Worm (Caenorhabditis elegans) whole organism, mixed stage, embryonic: Measurements from ENCODE around the gene E_BE45912.2.

ENCODE experiments used
- blmp-1 ChIP-seq: fragments of 150-350 bp; optimal IDR thresholded peaks from 2 replicates; lab custom pipeline; 2014; ENCODE audit warnings: missing biosample characterization, missing genetic modification characterization
- elt-1 ChIP-seq: sonication (generic microtip); optimal IDR thresholded peaks from 2 replicates; lab custom pipeline; 2017; ENCODE audit warnings: missing genetic modification characterization, mild to moderate bottlenecking, missing compliant biosample characterization, antibody characterized with exemption, moderate library complexity, borderline replicate concordance; ENCODE audit not compliant: insufficient read depth
- nhr-237 ChIP-seq: fragments of 150-350 bp; optimal IDR thresholded peaks from 2 replicates; lab custom pipeline; 2014; ENCODE audit warnings: missing biosample characterization, missing genetic modification characterization
- nhr-28 ChIP-seq: fragments of 150-350 bp; optimal IDR thresholded peaks from 2 replicates; lab custom pipeline; 2014; ENCODE audit warnings: missing biosample characterization, missing genetic modification characterization
- nhr-76 ChIP-seq: sonication (generic microtip); optimal IDR thresholded peaks from 2 replicates; lab custom pipeline; 2017; ENCODE audit warnings: missing biosample characterization, missing genetic modification characterization
- pha-4 ChIP-seq: fragments of 150-350 bp; optimal IDR thresholded peaks from 2 replicates; lab custom pipeline; 2018; ENCODE audit warnings: missing biosample characterization, missing genetic modification reagents, missing genetic modification characterization
- sptf-1 ChIP-seq: sonication (generic microtip); optimal IDR thresholded peaks from 2 replicates; lab custom pipeline; 2017; ENCODE audit warnings: mild to moderate bottlenecking, missing genetic modification characterization, moderate library complexity, missing compliant biosample characterization
- unc-62 ChIP-seq: fragments of 150-350 bp; optimal IDR thresholded peaks from 2 replicates; lab custom pipeline; 2014; ENCODE audit warnings: missing biosample characterization, missing genetic modification reagents, missing genetic modification characterization
- ztf-11 ChIP-seq: fragments of 150-350 bp; optimal IDR thresholded peaks from 2 replicates; lab custom pipeline; 2014; ENCODE audit warnings: missing biosample characterization, missing genetic modification characterization

DNA sequence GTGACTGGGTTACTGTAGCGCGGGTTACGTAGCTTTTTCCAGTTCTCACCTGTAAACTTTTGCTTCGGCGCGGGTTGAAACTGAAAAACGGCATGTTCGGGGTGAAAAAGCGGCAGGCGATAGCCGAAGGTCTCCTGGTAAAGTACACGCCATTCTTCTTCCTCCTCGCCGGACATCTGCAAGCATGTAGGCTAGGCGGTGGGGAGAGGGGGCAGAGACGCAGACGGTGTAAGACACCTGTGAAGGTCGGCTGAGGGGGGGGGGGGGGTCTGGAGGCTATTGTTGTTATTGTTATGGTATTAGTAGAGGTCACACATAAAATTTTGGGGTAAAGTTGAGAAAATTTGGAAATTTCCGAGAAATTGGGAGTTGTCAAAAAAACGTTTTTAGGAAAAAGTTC, 22.2 kb upstream of the E_BE45912.2 start, which contains the start of gene fbxo-11.2:
- TF ChIP-seq nhr-28 (tag; lab: Kevin White, UChicago): no peak
- peak; percentile 13 for TF ChIP-seq sptf-1 (tag; lab: Kevin White, UChicago)
- TF ChIP-seq elt-1 (tag; lab: Kevin White, UChicago): no peak
- no peak for TF ChIP-seq ztf-11
- TF ChIP-seq blmp-1 (tag; lab: Kevin White, UChicago): no peak
- TF ChIP-seq pha-4 (tag; lab: Kevin White, UChicago): no peak
- no peak for TF ChIP-seq unc-62 (GFP tag; lab: Kevin White, UChicago)
- no peak for TF ChIP-seq nhr-76 (tag; lab: Kevin White, UChicago)
- TF ChIP-seq nhr-237: no peak
